Worm (Caenorhabditis elegans): Measurements from ENCODE around the gene ZK896.4.

ce11 chrIV:12830829-12831392, 52.2 kb downstream of the ZK896.4 start:
- no peak for TF ChIP-seq elt-4 (tag; optimal IDR thresholded peaks at IDR 0.05)
- no peak for TF ChIP-seq pat-9 (tag; optimal IDR thresholded peaks at IDR 0.05)
- TF ChIP-seq pha-2 (tag; optimal IDR thresholded peaks at IDR 0.05), result no peak
- TF ChIP-seq odd-2 (tag; optimal IDR thresholded peaks at IDR 0.05), result no peak
- no peak for TF ChIP-seq dve-1 (tag; optimal IDR thresholded peaks at IDR 0.05)
- TF ChIP-seq C38D4.7 (GFP tag; optimal IDR thresholded peaks at IDR 0.05), result no peak
- TF ChIP-seq fkh-6 (tag; optimal IDR thresholded peaks at IDR 0.05), result no peak
- no peak for TF ChIP-seq nfya-1 (tag; optimal IDR thresholded peaks at IDR 0.05)
- TF ChIP-seq unc-42 (tag; optimal IDR thresholded peaks at IDR 0.05), result no peak

All from whole organism, late embryonic.